Fruit fly (Drosophila melanogaster) Kc167 (cell line): Measurements from ENCODE around the gene CG32573.

Experiments
- Myc ChIP-seq: fragments of >200 bp; optimal IDR thresholded peaks from 2 replicates; lab custom pipeline; 2017; ENCODE audit warnings: missing external identifiers
- Sin3A ChIP-seq: fragments of >200 bp; optimal IDR thresholded peaks from 2 replicates; lab custom pipeline; 2018; ENCODE audit warnings: missing external identifiers
- h ChIP-seq: fragments of >200 bp; optimal IDR thresholded peaks from 3 replicates; lab custom pipeline; 2018; ENCODE audit warnings: missing external identifiers
- insv ChIP-seq: fragments of >200 bp; optimal IDR thresholded peaks from 3 replicates; lab custom pipeline; 2018; ENCODE audit warnings: missing external identifiers
- psq ChIP-seq: fragments of >200 bp; optimal IDR thresholded peaks from 2 replicates; lab custom pipeline; 2017; ENCODE audit warnings: missing external identifiers
- ttk ChIP-seq: sonication (Bioruptor generic); optimal IDR thresholded peaks from 2 replicates; lab custom pipeline; 2017; ENCODE audit warnings: missing external identifiers

Gene CG32573

dm6 chrX:16651625-16652024 is 449 bp downstream of the CG32573 start:
- TF ChIP-seq Sin3A (lab: Kevin White, UChicago) (no peak), insv (no peak), ttk (lab: Kevin White, UChicago) (no peak), h (lab: Kevin White, UChicago) (no peak), psq (lab: Kevin White, UChicago) (no peak), Myc (lab: Kevin White, UChicago) (no peak)

DNA sequence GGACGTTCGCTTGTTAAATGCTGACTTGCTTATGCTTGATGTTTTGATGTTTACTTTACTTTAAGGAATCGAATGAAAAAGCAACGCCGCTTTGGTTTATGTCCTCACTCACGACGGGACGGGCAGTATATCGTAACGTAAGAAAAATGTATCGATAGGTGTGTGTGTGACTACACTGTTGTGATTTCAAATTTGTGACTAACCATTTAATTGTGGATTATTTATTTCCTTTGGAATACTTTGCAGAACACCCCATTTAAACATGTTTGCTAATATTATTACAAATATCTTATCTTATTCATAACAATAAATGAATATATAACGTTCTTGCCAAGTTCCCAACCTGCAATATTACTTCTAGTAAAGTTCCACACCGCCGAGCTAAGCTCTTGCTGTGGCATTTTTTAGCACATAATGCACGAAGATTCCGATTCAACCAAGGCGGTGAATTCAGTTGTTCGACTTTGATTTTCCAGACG is 3.8 kb downstream of the CG32573 start, which contains the start of the genes Nemp and r:
Gene Nemp (minus strand): TSS at position 85 of the 479 bp plus-strand sequence.
Gene r (plus strand): TSS at position 429 of the 479 bp plus-strand sequence.
- no peak for TF ChIP-seq Sin3A (lab: Kevin White, UChicago)
- TF ChIP-seq insv = no peak
- TF ChIP-seq Myc (lab: Kevin White, UChicago) = no peak
- no peak for TF ChIP-seq psq (lab: Kevin White, UChicago)
- no peak for TF ChIP-seq h (lab: Kevin White, UChicago)
- no peak for TF ChIP-seq ttk (lab: Kevin White, UChicago)

- TF ChIP-seq ttk (lab: Kevin White, UChicago) (no peak), Sin3A (lab: Kevin White, UChicago) (no peak), psq (lab: Kevin White, UChicago) (no peak), Myc (lab: Kevin White, UChicago) (no peak), insv (no peak), h (lab: Kevin White, UChicago) (no peak)
Measured at dm6 chrX:16655724-16656235, 4.6 kb downstream of the CG32573 start.

DNA sequence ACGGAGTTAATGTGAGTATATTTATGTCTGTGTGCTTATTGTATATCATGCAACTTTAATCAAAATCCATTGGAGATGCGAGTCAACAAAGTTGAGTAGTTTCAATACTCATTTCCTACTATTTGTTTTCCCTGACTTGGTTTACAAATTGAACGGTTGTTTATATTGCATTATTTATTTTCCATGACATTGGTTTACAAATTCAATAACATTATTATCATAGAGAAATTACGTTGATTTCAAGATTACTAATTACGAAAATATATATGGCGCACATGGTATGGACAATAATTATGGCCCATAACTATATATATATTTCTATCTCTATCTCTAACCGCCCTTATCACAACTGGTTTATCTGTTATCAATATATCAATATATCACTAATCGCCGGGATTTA is 9.5 kb downstream of the CG32573 start:
- TF ChIP-seq h (lab: Kevin White, UChicago) (no peak), Sin3A (lab: Kevin White, UChicago) (no peak), ttk (lab: Kevin White, UChicago) (no peak), Myc (lab: Kevin White, UChicago) (no peak), insv (no peak), psq (lab: Kevin White, UChicago) (no peak)

DNA sequence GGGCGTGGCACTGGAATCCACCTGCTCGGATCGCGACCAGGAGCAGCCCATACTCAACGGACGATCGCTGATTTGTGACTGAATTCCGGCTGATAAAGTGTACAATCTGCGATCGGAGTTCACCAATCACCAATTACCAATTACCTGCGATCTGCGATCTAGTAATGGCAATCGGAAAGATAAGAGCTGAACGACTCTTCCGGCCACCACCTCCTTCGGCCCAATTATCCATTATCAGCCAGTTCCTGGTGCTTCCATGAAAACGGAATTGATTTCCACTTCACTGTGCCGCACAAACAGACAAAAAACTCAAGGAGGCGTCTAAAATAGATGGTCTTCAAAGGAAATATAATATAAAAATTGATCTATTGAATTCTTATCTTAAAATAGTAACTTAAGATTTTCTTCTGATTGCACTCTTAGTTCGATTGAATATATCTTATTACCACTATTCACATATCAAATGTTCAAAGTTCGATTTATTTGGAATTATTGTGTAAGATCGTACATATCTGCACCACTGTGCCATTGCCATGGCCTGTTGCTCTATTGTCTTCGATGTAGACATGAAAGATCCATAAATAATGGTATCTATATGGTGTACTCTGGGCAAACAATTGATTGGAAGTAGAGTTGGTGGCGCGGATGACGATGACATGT is 13.4 kb downstream of the CG32573 start, which contains the start of gene CG15865:
Gene CG15865 (minus strand): TSS at position 51 of the 660 bp plus-strand sequence.
- TF ChIP-seq psq (lab: Kevin White, UChicago) = no peak
- TF ChIP-seq h (lab: Kevin White, UChicago) = no peak
- no peak for TF ChIP-seq insv
- TF ChIP-seq Sin3A (lab: Kevin White, UChicago) = no peak
- TF ChIP-seq ttk (lab: Kevin White, UChicago) = no peak

DNA sequence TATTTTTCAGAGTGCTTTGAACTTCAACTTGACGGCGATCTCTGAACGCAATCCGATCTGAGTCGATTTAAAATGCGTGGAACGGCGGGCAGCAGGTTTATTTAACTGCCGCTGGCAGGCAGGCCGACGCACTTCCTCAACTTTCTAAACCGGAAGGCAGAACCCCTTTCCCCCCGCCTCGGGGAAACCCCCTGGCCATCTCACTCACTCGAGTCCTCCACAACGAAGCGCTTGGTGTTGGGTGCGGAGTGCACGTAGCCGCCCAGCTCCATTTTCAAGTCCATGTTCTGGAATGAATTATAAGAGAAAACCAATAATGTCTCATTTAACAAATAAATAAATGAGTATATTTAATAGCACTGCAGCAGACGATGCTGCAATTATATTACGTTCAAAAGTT is 18.7 kb downstream of the CG32573 start:
- TF ChIP-seq Sin3A (lab: Kevin White, UChicago) (no peak), insv (no peak), ttk (lab: Kevin White, UChicago) (no peak), h (lab: Kevin White, UChicago) (no peak), Myc (lab: Kevin White, UChicago) (no peak), psq (lab: Kevin White, UChicago) (no peak)

DNA sequence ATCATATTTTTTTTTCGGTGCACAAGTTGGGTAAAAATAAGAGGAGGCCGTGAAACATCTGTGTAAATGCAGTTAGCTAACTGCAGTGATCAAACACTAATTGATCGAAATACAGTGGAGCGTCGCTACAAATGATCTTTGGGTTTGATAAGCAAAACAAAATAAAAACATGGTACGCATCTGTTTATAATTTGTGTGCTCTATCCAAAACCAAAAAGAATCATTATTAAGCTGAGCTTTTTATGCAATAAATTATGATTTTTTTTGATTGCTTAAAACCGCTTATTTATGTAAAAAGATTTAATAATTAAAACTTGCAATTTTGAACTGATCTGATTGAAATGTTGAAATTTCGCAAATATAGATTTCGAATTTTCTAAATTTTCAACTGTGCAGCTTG is 19.1 kb downstream of the CG32573 start:
- TF ChIP-seq ttk (lab: Kevin White, UChicago) = no peak
- no peak for TF ChIP-seq Myc (lab: Kevin White, UChicago)
- TF ChIP-seq insv = no peak
- TF ChIP-seq h (lab: Kevin White, UChicago) = no peak
- TF ChIP-seq psq (lab: Kevin White, UChicago) = no peak
- no peak for TF ChIP-seq Sin3A (lab: Kevin White, UChicago)

- TF ChIP-seq Myc (lab: Kevin White, UChicago) (no peak), psq (lab: Kevin White, UChicago) (no peak), ttk (lab: Kevin White, UChicago) (no peak), h (lab: Kevin White, UChicago) (no peak), insv (no peak), Sin3A (lab: Kevin White, UChicago) (no peak)
Measured at dm6 chrX:16670691-16671481, 19.7 kb downstream of the CG32573 start.

dm6 chrX:16672904-16673303 is 21.7 kb downstream of the CG32573 start:
- TF ChIP-seq psq (lab: Kevin White, UChicago) = no peak
- TF ChIP-seq Sin3A (lab: Kevin White, UChicago) = no peak
- no peak for TF ChIP-seq h (lab: Kevin White, UChicago)
- TF ChIP-seq insv = no peak
- no peak for TF ChIP-seq ttk (lab: Kevin White, UChicago)
- TF ChIP-seq Myc (lab: Kevin White, UChicago) = no peak

DNA sequence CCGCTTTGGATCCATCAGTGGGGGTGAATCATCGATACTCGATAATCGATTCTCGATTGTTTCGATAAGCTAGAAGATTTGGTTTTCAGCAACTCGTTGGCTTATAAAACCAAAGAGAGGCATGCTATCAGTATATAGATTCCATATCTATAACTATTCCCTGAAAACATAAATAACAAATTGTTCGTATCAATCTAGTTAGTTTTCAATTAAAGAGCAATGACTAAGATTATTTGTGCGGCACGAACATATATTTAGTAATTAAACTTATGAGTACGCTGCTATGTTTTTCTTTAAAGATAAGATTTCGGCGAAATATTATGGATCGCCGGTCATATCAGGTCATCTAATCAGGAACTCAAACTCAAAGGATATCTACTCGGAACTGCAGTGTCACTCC is 23.4 kb downstream of the CG32573 start:
- TF ChIP-seq h (lab: Kevin White, UChicago) (no peak), ttk (lab: Kevin White, UChicago) (no peak), insv (no peak)

dm6 chrX:16676653-16677052 is 25.5 kb downstream of the CG32573 start, which contains the start of gene CG13012:
TSS of gene CG13012 (minus strand) at chrX:16676753.
- TF ChIP-seq psq (lab: Kevin White, UChicago) = no peak
- TF ChIP-seq Sin3A (lab: Kevin White, UChicago) = no peak
- TF ChIP-seq ttk (lab: Kevin White, UChicago) = no peak
- no peak for TF ChIP-seq insv
- no peak for TF ChIP-seq Myc (lab: Kevin White, UChicago)
- TF ChIP-seq h (lab: Kevin White, UChicago) = no peak
